Worm (Caenorhabditis elegans) whole organism, early embryonic: ENCODE results near the gene C34D4.10.

ENCODE experiments used
- B0310.2 ChIP-seq: sonication (generic microtip); optimal IDR thresholded peaks from 2 replicates; lab custom pipeline; 2016; ENCODE audit warnings: mild to moderate bottlenecking, missing genetic modification characterization, missing compliant biosample characterization
- ama-1 ChIP-seq: fragments of 150-350 bp; optimal IDR thresholded peaks from 2 replicates; lab custom pipeline; 2014
- ceh-13 ChIP-seq: fragments of 200-800 bp; sonication (Bioruptor generic); optimal IDR thresholded peaks from 2 replicates; lab custom pipeline; 2018; ENCODE audit warnings: mild to moderate bottlenecking, missing genetic modification characterization, missing compliant biosample characterization
- ceh-36 ChIP-seq: sonication (generic microtip); optimal IDR thresholded peaks from 2 replicates; lab custom pipeline; 2016; ENCODE audit warnings: missing genetic modification characterization, inconsistent platforms, missing compliant biosample characterization
- ets-7 ChIP-seq: sonication (generic microtip); optimal IDR thresholded peaks from 2 replicates; lab custom pipeline; 2016; ENCODE audit warnings: missing genotype, missing genetic modification characterization, missing compliant biosample characterization
- flt-1 ChIP-seq: fragments of 200-800 bp; sonication (Bioruptor generic); IDR thresholded peaks from 2 replicates; pipeline ENCODE4 v1.3.6; 2022; ENCODE audit warnings: missing genetic modification characterization, missing compliant biosample characterization
- tbx-37 ChIP-seq: fragments of 200-800 bp; sonication (Bioruptor generic); conservative IDR thresholded peaks from 2 replicates; pipeline ENCODE4 v1.3.6; 2022; ENCODE audit warnings: missing genetic modification reagents, missing genetic modification characterization, missing compliant biosample characterization

- no peak for TF ChIP-seq ama-1
- TF ChIP-seq ets-7 (tag; lab: Kevin White, UChicago), result no peak
- TF ChIP-seq tbx-37 (GFP tag; lab: Robert Waterston, UW), result no peak
- no peak for TF ChIP-seq ceh-13 (GFP tag; lab: Kevin White, UChicago)
- TF ChIP-seq B0310.2 (tag; lab: Kevin White, UChicago), result no peak
- no peak for TF ChIP-seq flt-1
- TF ChIP-seq ceh-36, result no peak
These were observed 38.4 kb upstream of the C34D4.10 start for ce11 chrIV:7159586-7159985.
